Worm (Caenorhabditis elegans): ENCODE data around the gene Y57G11C.23.
"Not testable (repeated sequence)": the region's sequence is repeated elsewhere in the genome, so short reads cannot be mapped to it uniquely, and the experiment has no call there.

Gene Y57G11C.23

DNA sequence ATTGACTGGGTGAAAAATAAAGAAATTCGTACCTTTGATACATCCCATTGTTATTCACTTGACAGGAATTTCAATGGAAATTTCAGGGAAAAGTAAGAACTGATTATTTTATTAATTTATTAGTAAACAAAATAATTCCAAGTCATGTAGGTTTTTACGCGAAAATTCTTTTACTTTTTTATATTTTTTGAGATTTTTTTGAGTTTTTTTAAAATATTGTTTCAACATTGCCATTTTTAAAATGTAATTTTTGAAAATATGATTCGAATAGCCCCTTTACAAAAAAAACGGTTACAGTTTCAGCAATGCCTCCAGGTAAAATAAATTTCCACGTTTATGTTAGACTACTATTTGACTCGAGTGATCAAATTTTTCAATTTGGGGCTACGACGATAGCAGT is at the start of gene Y57G11C.23:
Y57G11C.23 (minus strand) TSS at position 101 of the 400 bp plus-strand sequence.
- TF ChIP-seq hmg-1.2 (GFP tag; IDR thresholded peaks at IDR 0.05) (no peak), cebp-1 (GFP tag; IDR thresholded peaks at IDR 0.05) (no peak), cebp-1 (tag; optimal IDR thresholded peaks at IDR 0.05) (no peak), fkh-3 (tag; optimal IDR thresholded peaks at IDR 0.05) (no peak), ekl-4 (GFP tag; IDR thresholded peaks at IDR 0.05) (no peak), gei-17 (GFP tag; optimal IDR thresholded peaks at IDR 0.05) (no peak), somi-1 (GFP tag; optimal IDR thresholded peaks at IDR 0.05) (no peak), mes-4 (tag; optimal IDR thresholded peaks at IDR 0.05) (no peak), B0035.1 (tag; optimal IDR thresholded peaks at IDR 0.05) (no peak)

DNA sequence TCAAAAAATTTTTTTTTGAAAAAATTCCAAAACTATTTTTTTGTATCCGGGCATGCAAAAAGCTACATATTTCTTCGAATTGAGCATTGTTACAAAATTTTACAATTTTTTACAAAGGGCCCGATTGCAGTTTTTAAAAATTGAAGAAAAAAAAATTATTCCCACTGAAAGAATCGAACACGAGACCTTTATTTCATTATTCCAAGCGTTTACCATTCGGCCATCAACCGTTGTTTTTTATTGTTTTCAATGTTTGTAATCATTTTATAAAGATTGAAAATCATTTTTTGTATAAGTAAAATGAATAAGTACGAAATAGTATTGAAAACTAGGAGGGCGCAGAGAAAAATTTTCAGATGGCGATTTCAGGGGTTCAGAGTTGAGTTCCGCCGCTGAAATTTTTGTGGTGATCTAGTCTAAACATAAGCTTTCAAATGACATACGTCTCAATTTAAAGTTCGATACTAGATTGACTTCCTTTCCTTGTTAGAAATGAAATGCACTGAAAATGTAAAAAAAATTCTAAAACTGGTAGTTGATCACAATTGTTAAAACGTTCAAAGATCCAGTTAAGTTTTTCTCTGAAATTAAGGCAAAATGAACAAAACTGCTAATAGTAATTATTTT is 49.7 kb upstream of the Y57G11C.23 start:
- not testable (repeated sequence) for TF ChIP-seq snpc-4 (GFP tag; optimal IDR thresholded peaks at IDR 0.05)
- TF ChIP-seq snpc-4 (tag; optimal IDR thresholded peaks at IDR 0.05) (peak in 2 of 4 experiments; percentile 9 to 84), tbp1 (GFP tag; optimal IDR thresholded peaks at IDR 0.05) (peak; percentile 64), hmg-1.2 (GFP tag; IDR thresholded peaks at IDR 0.05) (peak; percentile 66), rpc-1 (optimal IDR thresholded peaks at IDR 0.05) (peak; percentile 6), rpc-1 (tag; optimal IDR thresholded peaks at IDR 0.05) (peak; percentile 63), B0261.1 (tag; optimal IDR thresholded peaks at IDR 0.05) (peak; percentile 38), attf-6 (GFP tag; IDR thresholded peaks at IDR 0.05) (peak; percentile 95)

DNA sequence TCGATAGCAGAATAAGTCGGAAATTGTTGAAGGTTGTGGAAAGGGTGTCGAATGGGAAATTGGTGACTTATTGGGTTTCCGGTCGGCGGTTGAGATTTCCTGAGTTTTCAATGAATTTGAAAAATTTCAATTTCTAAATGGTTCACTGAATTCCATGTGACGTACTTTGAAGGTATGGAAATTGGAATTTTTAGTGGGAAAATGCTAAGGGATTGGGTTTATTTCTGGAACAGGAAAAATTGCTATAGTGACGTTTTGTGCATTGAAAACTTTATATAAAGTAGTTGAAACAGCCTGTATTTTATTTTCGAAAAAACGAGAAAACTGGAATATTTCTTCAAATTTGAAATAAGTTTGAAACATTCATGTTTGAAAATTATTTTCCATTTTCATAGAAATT is 48.0 kb upstream of the Y57G11C.23 start, which contains the start of gene pnc-2:
pnc-2 (minus strand) TSS at position 101 of the 400 bp plus-strand sequence.
- TF ChIP-seq hlh-26 (GFP tag; conservative IDR thresholded peaks at IDR 0.05) (no peak), F57C9.4 (tag; optimal IDR thresholded peaks at IDR 0.05) (no peak), ceh-40 (GFP tag; IDR thresholded peaks at IDR 0.05) (no peak), aptf-2 (GFP tag; conservative IDR thresholded peaks at IDR 0.05) (no peak), Y53G8AR.9 (GFP tag; conservative IDR thresholded peaks at IDR 0.05) (no peak), F52B5.7 (tag; optimal IDR thresholded peaks at IDR 0.05) (no peak)

DNA sequence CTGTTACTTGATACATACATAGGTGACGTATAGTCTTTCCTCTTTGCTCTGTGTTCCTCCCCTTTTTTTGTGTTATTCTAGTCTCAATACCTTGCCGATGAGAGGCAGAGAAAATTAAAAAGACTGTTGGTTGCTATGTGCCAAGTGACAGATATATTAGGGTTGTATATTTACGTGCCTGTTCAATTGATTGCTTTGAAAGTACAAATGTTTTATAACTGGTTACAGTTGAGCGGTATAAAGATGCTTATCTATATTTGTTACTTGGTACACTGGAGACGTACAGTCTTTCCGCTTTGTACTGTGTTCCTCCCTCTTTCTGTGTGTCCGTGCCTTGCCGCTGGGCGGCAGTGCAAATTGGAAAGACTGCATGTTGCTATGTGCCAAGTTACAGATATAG is 41.6 kb upstream of the Y57G11C.23 start:
- TF ChIP-seq Y53G8AR.9 (GFP tag; conservative IDR thresholded peaks at IDR 0.05) (no peak), mes-4 (tag; optimal IDR thresholded peaks at IDR 0.05) (no peak), sdz-38 (tag; optimal IDR thresholded peaks at IDR 0.05) (no peak), sea-2 (GFP tag; IDR thresholded peaks at IDR 0.05) (no peak), pbrm-1 (GFP tag; IDR thresholded peaks at IDR 0.05) (no peak), Y67H2A.10 (GFP tag; conservative IDR thresholded peaks at IDR 0.05) (no peak), F55B11.4 (tag; optimal IDR thresholded peaks at IDR 0.05; ENCODE audit: borderline replicate concordance, insufficient read depth) (no peak), rec-8 (tag; optimal IDR thresholded peaks at IDR 0.05) (no peak), F39B2.1 (GFP tag; IDR thresholded peaks at IDR 0.05) (no peak), madf-6 (GFP tag; IDR thresholded peaks at IDR 0.05) (no peak), ztf-3 (GFP tag; optimal IDR thresholded peaks at IDR 0.05) (no peak), aptf-3 (GFP tag; IDR thresholded peaks at IDR 0.05) (no peak), nhr-179 (tag; optimal IDR thresholded peaks at IDR 0.05) (no peak), ztf-26 (tag; optimal IDR thresholded peaks at IDR 0.05) (no peak), him-1 (tag; optimal IDR thresholded peaks at IDR 0.05) (no peak), egl-44 (GFP tag; IDR thresholded peaks at IDR 0.05) (no peak), K12H6.12 (tag; optimal IDR thresholded peaks at IDR 0.05) (no peak)
